Fruit fly (Drosophila melanogaster) whole organism, adult: ENCODE results near the gene Dh31.

Experiments
- CG33017 ChIP-seq: fragments of 200-800 bp; sonication (Bioruptor generic); optimal IDR thresholded peaks from 2 replicates; lab custom pipeline; 2018; ENCODE audit warnings: missing biosample characterization, mild to moderate bottlenecking, missing genetic modification characterization, moderate library complexity
- CG7101 ChIP-seq: fragments of 200-800 bp; sonication (Bioruptor generic); optimal IDR thresholded peaks from 2 replicates; lab custom pipeline; 2018; ENCODE audit warnings: missing biosample characterization, mild to moderate bottlenecking, missing genetic modification characterization, moderate library complexity
- Clk ChIP-seq: fragments of 200-800 bp; sonication (Bioruptor generic); optimal IDR thresholded peaks from 2 replicates; lab custom pipeline; 2017; ENCODE audit warnings: missing biosample characterization, missing genetic modification characterization
- Crg-1 ChIP-seq: fragments of 200-800 bp; sonication (Bioruptor generic); optimal IDR thresholded peaks from 2 replicates; lab custom pipeline; 2016; ENCODE audit warnings: missing biosample characterization, missing genetic modification characterization
- Hr96 ChIP-seq: fragments of 200-800 bp; sonication (Bioruptor generic); optimal IDR thresholded peaks from 2 replicates; lab custom pipeline; 2016; ENCODE audit warnings: missing biosample characterization, missing genetic modification characterization
- bab1 ChIP-seq: fragments of 200-800 bp; sonication (Bioruptor generic); optimal IDR thresholded peaks from 3 replicates; lab custom pipeline; 2019; ENCODE audit warnings: missing biosample characterization, mild to moderate bottlenecking, missing genetic modification characterization, moderate library complexity
- cic ChIP-seq: fragments of 200-800 bp; sonication (Bioruptor generic); optimal IDR thresholded peaks from 2 replicates; lab custom pipeline; 2017; ENCODE audit warnings: missing biosample characterization, mild to moderate bottlenecking, missing genetic modification characterization, moderate library complexity
- kay ChIP-seq: fragments of 200-800 bp; sonication (Bioruptor generic); peaks from one replicate; lab custom pipeline; 2016; ENCODE audit warnings: missing biosample characterization, missing genetic modification characterization, borderline replicate concordance
- pad ChIP-seq: fragments of 200-800 bp; sonication (Bioruptor generic); optimal IDR thresholded peaks from 3 replicates; lab custom pipeline; 2017; ENCODE audit warnings: missing biosample characterization, missing genetic modification characterization, mild to moderate bottlenecking, moderate library complexity, missing genetic modification reagents
- toe ChIP-seq: fragments of 200-800 bp; sonication (Bioruptor generic); optimal IDR thresholded peaks from 2 replicates; lab custom pipeline; 2016; ENCODE audit warnings: missing biosample characterization, missing genetic modification characterization

DNA sequence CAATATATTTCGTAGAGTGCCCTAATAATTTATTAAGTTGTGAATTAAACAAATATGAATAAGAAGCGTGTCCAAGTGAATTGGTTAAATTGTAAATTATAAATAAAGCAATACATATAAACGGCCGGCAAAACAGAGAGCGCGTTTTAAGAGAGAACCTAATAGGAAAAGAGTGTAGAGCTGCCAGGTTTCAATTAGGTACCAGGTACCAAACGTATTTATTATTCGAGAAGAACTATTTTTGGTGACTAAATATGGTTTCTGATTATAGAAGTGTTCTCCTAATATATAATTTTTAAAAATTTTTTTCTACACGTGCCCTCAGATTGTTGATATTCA lies 35.6 kb upstream of the Dh31 start:
- TF ChIP-seq bab1 (GFP tag; lab: Kevin White, UChicago) (no peak), CG33017 (no peak), toe (GFP tag; lab: Kevin White, UChicago) (no peak), Crg-1 (GFP tag; lab: Kevin White, UChicago) (no peak), Clk (GFP tag; lab: Kevin White, UChicago) (no peak), Hr96 (GFP tag; lab: Kevin White, UChicago) (no peak), kay (no peak), pad (GFP tag; lab: Kevin White, UChicago) (no peak), CG7101 (tag; lab: Kevin White, UChicago) (no peak), cic (GFP tag; lab: Kevin White, UChicago) (no peak)
